Worm (Caenorhabditis elegans) whole organism, young adult: ENCODE data around the gene C15H11.10.

Source experiments
- B0035.1 ChIP-seq: sonication (generic microtip); optimal IDR thresholded peaks from 2 replicates; lab custom pipeline; 2016; ENCODE audit warnings: missing genetic modification characterization, mild to moderate bottlenecking, missing compliant biosample characterization, missing genotype, missing genetic modification reagents
- B0336.3 ChIP-seq: fragments of 200-800 bp; sonication (Bioruptor generic); IDR thresholded peaks from 2 replicates; pipeline ENCODE4 v1.3.6; 2022; ENCODE audit warnings: missing genetic modification characterization, missing compliant biosample characterization
- D2030.7 ChIP-seq: fragments of 200-800 bp; sonication (Bioruptor generic); IDR thresholded peaks from 2 replicates; pipeline ENCODE4 v1.3.6; 2022; ENCODE audit warnings: missing genetic modification reagents, missing genetic modification characterization, missing compliant biosample characterization
- F22D6.2 ChIP-seq: sonication (generic microtip); optimal IDR thresholded peaks from 2 replicates; lab custom pipeline; 2016; ENCODE audit warnings: mild to moderate bottlenecking, missing genetic modification characterization, missing compliant biosample characterization
- K11D2.4 ChIP-seq: fragments of 200-800 bp; sonication (Bioruptor generic); IDR thresholded peaks from 2 replicates; pipeline ENCODE4 v1.3.6; 2022; ENCODE audit warnings: missing genetic modification reagents, missing genetic modification characterization, missing compliant biosample characterization
- Y53G8AR.9 ChIP-seq: fragments of 200-800 bp; sonication (Bioruptor generic); conservative IDR thresholded peaks from 2 replicates; pipeline ENCODE4 v1.3.6; 2022; ENCODE audit warnings: missing genetic modification reagents, missing genetic modification characterization, missing compliant biosample characterization
- Y56A3A.18 ChIP-seq: fragments of 200-800 bp; sonication (Bioruptor generic); IDR thresholded peaks from 2 replicates; pipeline ENCODE4 v1.3.6; 2022; ENCODE audit warnings: missing genetic modification reagents, missing genetic modification characterization, missing compliant biosample characterization
- ama-1 ChIP-seq, 3 experiments: fragments of 150-350 bp in 1 of 3; sonication (generic microtip) in 2 of 3; optimal IDR thresholded peaks; 2 replicates each; lab custom pipeline; 2014 to 2018; ENCODE audit warnings: missing biosample characterization in 2 of 3, missing genetic modification characterization in 2 of 3, missing genetic modification reagents in 2 of 3
- attf-3 ChIP-seq: fragments of 200-800 bp; sonication (Bioruptor generic); conservative IDR thresholded peaks from 2 replicates; pipeline ENCODE4 v1.3.6; 2022; ENCODE audit warnings: missing genetic modification reagents, missing genetic modification characterization, missing compliant biosample characterization
- ceh-40 ChIP-seq: fragments of 200-800 bp; sonication (Bioruptor generic); IDR thresholded peaks from 2 replicates; pipeline ENCODE4 v1.3.6; 2022; ENCODE audit warnings: missing genetic modification characterization, missing compliant biosample characterization
- ceh-91 ChIP-seq: fragments of 200-800 bp; sonication (Bioruptor generic); IDR thresholded peaks from 2 replicates; pipeline ENCODE4 v1.3.6; 2022; ENCODE audit warnings: missing genetic modification reagents, missing genetic modification characterization, missing compliant biosample characterization
- dox-1 ChIP-seq: fragments of 200-800 bp; sonication (Bioruptor generic); IDR thresholded peaks from 2 replicates; pipeline ENCODE4 v1.3.6; 2022; ENCODE audit warnings: missing genetic modification reagents, missing genetic modification characterization, missing compliant biosample characterization
- ekl-4 ChIP-seq: fragments of 200-800 bp; sonication (Bioruptor generic); IDR thresholded peaks from 2 replicates; pipeline ENCODE4 v1.3.6; 2022; ENCODE audit warnings: missing genetic modification reagents, missing genetic modification characterization, missing compliant biosample characterization
- fkh-3 ChIP-seq: sonication (generic microtip); optimal IDR thresholded peaks from 2 replicates; lab custom pipeline; 2016; ENCODE audit warnings: mild to moderate bottlenecking, missing genetic modification characterization, missing compliant biosample characterization
- him-1 ChIP-seq: sonication (generic microtip); optimal IDR thresholded peaks from 2 replicates; lab custom pipeline; 2016; ENCODE audit warnings: missing genotype, missing genetic modification reagents, missing genetic modification characterization, missing compliant biosample characterization
- hmg-1.2 ChIP-seq: fragments of 200-800 bp; sonication (Bioruptor generic); IDR thresholded peaks from 2 replicates; pipeline ENCODE4 v1.3.6; 2022; ENCODE audit warnings: missing genetic modification reagents, missing genetic modification characterization, missing compliant biosample characterization
- hrde-1 ChIP-seq: sonication (generic microtip); optimal IDR thresholded peaks from 2 replicates; lab custom pipeline; 2016; ENCODE audit warnings: missing genetic modification characterization, mild to moderate bottlenecking, missing compliant biosample characterization, moderate library complexity, missing genotype, missing genetic modification reagents, borderline replicate concordance
- hsf-1 ChIP-seq: fragments of 200-800 bp; sonication (Bioruptor generic); IDR thresholded peaks from 2 replicates; pipeline ENCODE4 v1.3.6; 2022; ENCODE audit warnings: missing genetic modification reagents, missing genetic modification characterization, missing compliant biosample characterization
- lin-40 ChIP-seq: sonication (generic microtip); optimal IDR thresholded peaks from 2 replicates; lab custom pipeline; 2016; ENCODE audit warnings: missing genetic modification characterization, mild to moderate bottlenecking, missing compliant biosample characterization, missing genotype, missing genetic modification reagents
- lin-54 ChIP-seq: fragments of 200-800 bp; sonication (Bioruptor generic); optimal IDR thresholded peaks from 2 replicates; lab custom pipeline; 2018; ENCODE audit warnings: mild to moderate bottlenecking, missing genetic modification characterization, missing compliant biosample characterization
- lir-1 ChIP-seq: fragments of 200-800 bp; sonication (Bioruptor generic); conservative IDR thresholded peaks from 2 replicates; pipeline ENCODE4 v1.3.6; 2022; ENCODE audit warnings: missing genetic modification reagents, missing genetic modification characterization, missing compliant biosample characterization
- madf-10 ChIP-seq: sonication (generic microtip); optimal IDR thresholded peaks from 2 replicates; lab custom pipeline; 2016; ENCODE audit warnings: mild to moderate bottlenecking, missing genetic modification characterization, missing compliant biosample characterization
- madf-6 ChIP-seq: fragments of 200-800 bp; sonication (Bioruptor generic); IDR thresholded peaks from 2 replicates; pipeline ENCODE4 v1.3.6; 2022; ENCODE audit warnings: missing genetic modification reagents, missing genetic modification characterization, missing compliant biosample characterization
- mcd-1 ChIP-seq: fragments of 200-800 bp; sonication (Bioruptor generic); IDR thresholded peaks from 2 replicates; pipeline ENCODE4 v1.3.6; 2022; ENCODE audit warnings: missing genetic modification reagents, missing genetic modification characterization, missing compliant biosample characterization
- nfya-1 ChIP-seq: sonication (generic microtip); optimal IDR thresholded peaks from 2 replicates; lab custom pipeline; 2017; ENCODE audit warnings: antibody characterized with exemption, missing compliant biosample characterization, missing genetic modification characterization, borderline replicate concordance; ENCODE audit not compliant: insufficient read depth
- nfyb-1 ChIP-seq: fragments of 200-800 bp; sonication (Bioruptor generic); IDR thresholded peaks from 2 replicates; pipeline ENCODE4 v1.3.6; 2022; ENCODE audit warnings: missing genetic modification reagents, missing genetic modification characterization, missing compliant biosample characterization
- nhr-27 ChIP-seq: fragments of 200-800 bp; sonication (Bioruptor generic); optimal IDR thresholded peaks from 2 replicates; lab custom pipeline; 2018; ENCODE audit warnings: mild to moderate bottlenecking, missing genetic modification characterization, moderate library complexity, missing compliant biosample characterization
- pbrm-1 ChIP-seq: fragments of 200-800 bp; sonication (Bioruptor generic); IDR thresholded peaks from 2 replicates; pipeline ENCODE4 v1.3.6; 2022; ENCODE audit warnings: missing genetic modification reagents, missing genetic modification characterization, missing compliant biosample characterization
- rcor-1 ChIP-seq: fragments of 200-800 bp; sonication (Bioruptor generic); IDR thresholded peaks from 2 replicates; pipeline ENCODE4 v1.3.6; 2022; ENCODE audit warnings: missing genetic modification reagents, missing genetic modification characterization, missing compliant biosample characterization
- repo-1 ChIP-seq: sonication (generic microtip); optimal IDR thresholded peaks from 2 replicates; lab custom pipeline; 2017; ENCODE audit warnings: mild to moderate bottlenecking, missing genetic modification characterization, missing compliant biosample characterization
- snpc-3.4 ChIP-seq: sonication (generic microtip); optimal IDR thresholded peaks from 2 replicates; lab custom pipeline; 2017; ENCODE audit warnings: missing genetic modification characterization, mild to moderate bottlenecking, missing compliant biosample characterization, antibody characterized with exemption, moderate library complexity, missing genotype, missing genetic modification reagents
- sptf-2 ChIP-seq: fragments of 200-800 bp; sonication (Bioruptor generic); optimal IDR thresholded peaks from 2 replicates; lab custom pipeline; 2018; ENCODE audit warnings: mild to moderate bottlenecking, missing genetic modification characterization, missing compliant biosample characterization
- tbp1 ChIP-seq: fragments of 200-800 bp; sonication (Bioruptor generic); optimal IDR thresholded peaks from 2 replicates; lab custom pipeline; 2018; ENCODE audit warnings: mild to moderate bottlenecking, missing genetic modification characterization, missing compliant biosample characterization
- unc-130 ChIP-seq: sonication (generic microtip); optimal IDR thresholded peaks from 2 replicates; lab custom pipeline; 2016; ENCODE audit warnings: missing genetic modification reagents, missing genetic modification characterization, missing compliant biosample characterization
- xnd-1 ChIP-seq: sonication (generic microtip); optimal IDR thresholded peaks from 2 replicates; lab custom pipeline; 2016; ENCODE audit warnings: missing genotype, missing genetic modification reagents, missing genetic modification characterization, missing compliant biosample characterization
- ztf-18 ChIP-seq: sonication (generic microtip); optimal IDR thresholded peaks from 2 replicates; lab custom pipeline; 2016; ENCODE audit warnings: missing genotype, mild to moderate bottlenecking, missing genetic modification characterization, missing compliant biosample characterization
- ztf-26 ChIP-seq: sonication (generic microtip); optimal IDR thresholded peaks from 2 replicates; lab custom pipeline; 2017; ENCODE audit warnings: missing genetic modification characterization, missing compliant biosample characterization

Gene C15H11.10

DNA sequence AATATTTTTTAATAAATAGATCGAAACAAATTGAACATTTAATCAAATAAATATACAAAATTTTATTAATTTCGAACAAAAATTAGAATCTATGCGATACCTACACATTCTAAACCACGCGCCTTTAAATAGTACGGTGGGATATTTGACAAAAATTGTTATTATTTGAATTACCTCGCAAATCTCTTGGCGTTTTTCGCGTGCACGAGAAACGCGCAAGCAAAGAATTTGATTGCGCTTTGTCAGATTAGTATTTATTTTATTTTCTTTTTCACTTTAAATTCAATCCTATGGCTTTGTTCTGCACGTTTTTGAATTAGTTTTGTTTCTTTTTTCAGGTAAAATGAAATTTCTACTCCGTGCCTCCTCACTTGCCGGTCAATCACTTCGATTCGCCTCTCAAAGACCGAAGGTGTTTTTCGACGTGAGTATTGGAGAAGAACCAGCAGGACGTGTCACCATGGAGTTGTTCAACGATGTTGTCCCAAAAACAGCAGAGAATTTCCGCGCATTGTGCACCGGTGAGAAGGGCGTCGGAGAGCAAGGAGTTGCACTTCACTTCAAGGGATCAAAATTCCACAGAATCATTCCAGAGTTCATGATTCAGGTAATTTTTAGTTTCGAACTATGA, 36.1 kb upstream of the C15H11.10 start, which contains the start of gene cyn-1 (continued):
- TF ChIP-seq pbrm-1 (GFP tag; lab: Robert Waterston, UW) (peak; percentile 25; the same call in 1 of the 2 replicates), him-1 (peak; percentile 59), hsf-1 (GFP tag; lab: Robert Waterston, UW) (0 out of 2 replicates have a peak, but pooled peaks have one; percentile 9), nfyb-1 (GFP tag; lab: Robert Waterston, UW) (peak; percentile 70), ekl-4 (GFP tag; lab: Robert Waterston, UW) (peak; percentile 44; the same call in 1 of the 2 replicates), nhr-27 (tag; lab: Kevin White, UChicago) (no peak), K11D2.4 (peak; percentile 25; the same call in 1 of the 2 replicates), fkh-3 (tag; lab: Kevin White, UChicago) (no peak), tbp1 (GFP tag; lab: Kevin White, UChicago) (peak; percentile 66), snpc-3.4 (tag; lab: Kevin White, UChicago) (peak; percentile 71), ama-1 (optimal IDR thresholded peaks at IDR 0.05; lab: Kevin White, UChicago) (peak; percentile 20), ama-1 (GFP tag; optimal IDR thresholded peaks at IDR 0.05; lab: Kevin White, UChicago) (no peak), nfya-1 (tag; lab: Kevin White, UChicago) (no peak), Y56A3A.18 (GFP tag; lab: Robert Waterston, UW) (peak; percentile 69; the same call in 1 of the 2 replicates), hrde-1 (tag; lab: Kevin White, UChicago) (peak; percentile 55), sptf-2 (GFP tag; lab: Kevin White, UChicago) (no peak), madf-10 (peak; percentile 51), lir-1 (no peak), ceh-40 (GFP tag; lab: Robert Waterston, UW) (no peak), Y53G8AR.9 (GFP tag; lab: Robert Waterston, UW) (peak; percentile 91), ceh-91 (GFP tag; lab: Robert Waterston, UW) (0 out of 2 replicates have a peak, but pooled peaks have one; percentile 11), attf-3 (GFP tag; lab: Robert Waterston, UW) (peak; percentile 58; the same call in 1 of the 2 replicates), ztf-26 (peak; percentile 42), B0035.1 (tag; lab: Kevin White, UChicago) (peak; percentile 12), D2030.7 (GFP tag; lab: Robert Waterston, UW) (peak; percentile 54; the same call in 1 of the 2 replicates), madf-6 (GFP tag; lab: Robert Waterston, UW) (peak; percentile 66), repo-1 (tag; lab: Kevin White, UChicago) (no peak), ztf-18 (tag; lab: Kevin White, UChicago) (peak; percentile 96), hmg-1.2 (GFP tag; lab: Robert Waterston, UW) (peak; percentile 53), dox-1 (peak; percentile 67), rcor-1 (peak; percentile 53), xnd-1 (peak; percentile 45), mcd-1 (peak; percentile 82), lin-40 (tag; lab: Kevin White, UChicago) (peak; percentile 81), B0336.3 (peak; percentile 82), unc-130 (GFP tag; lab: Kevin White, UChicago) (peak; percentile 19), F22D6.2 (tag; lab: Kevin White, UChicago) (peak; percentile 15), lin-54 (peak; percentile 96)

ce11 chrV:14357347-14357746, 34.6 kb upstream of the C15H11.10 start:
- TF ChIP-seq nfyb-1 (GFP tag; lab: Robert Waterston, UW): 0 out of 2 replicates have a peak, but pooled peaks have one; percentile 28
